Worm (Caenorhabditis elegans): ENCODE results near the gene Y39B6A.42.
A peak's percentile ranks its signal among the peaks of the same experiment; 100 is the strongest.

The Y39B6A.42 gene

DNA sequence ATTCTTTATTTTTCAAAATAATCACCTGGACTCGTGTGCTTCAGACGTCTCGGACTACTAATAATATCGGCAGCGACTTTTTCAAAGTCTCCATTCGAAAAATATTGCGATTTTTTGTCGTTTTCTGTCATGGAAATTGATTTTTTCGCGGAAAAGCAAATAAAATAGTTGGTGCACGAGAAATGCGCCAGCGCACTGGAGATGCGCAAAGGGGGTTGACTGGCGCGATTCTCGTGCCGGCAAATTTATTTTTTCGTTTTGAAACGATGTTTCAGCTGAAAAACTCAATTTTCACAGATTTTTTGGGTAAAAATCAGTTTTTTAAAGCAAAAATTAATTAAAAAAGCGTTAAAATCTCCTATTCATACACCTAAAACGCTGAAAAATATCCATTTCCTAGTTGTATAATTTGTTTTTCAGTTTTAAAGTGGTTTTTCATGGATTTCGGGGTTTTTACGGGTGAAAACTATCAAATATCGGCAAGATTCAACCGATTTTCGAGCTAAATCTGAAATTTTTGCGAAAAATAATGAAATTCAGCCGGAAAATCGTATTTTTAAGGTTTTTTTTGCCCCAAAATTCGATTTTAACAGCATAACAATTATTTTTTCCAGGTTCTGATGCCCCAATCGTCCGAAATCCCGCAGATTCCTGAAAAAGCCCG, 20.9 kb upstream of the Y39B6A.42 start, which contains the start of the genes reps-1 and Y39B6A.37 (continued):
- peak; percentile 80 for TF ChIP-seq tbx-2 (tag; optimal IDR thresholded peaks at IDR 0.05)
- peak; percentile 55; the same call in 1 of the 2 replicates for TF ChIP-seq unc-98 (GFP tag; IDR thresholded peaks at IDR 0.05)

DNA sequence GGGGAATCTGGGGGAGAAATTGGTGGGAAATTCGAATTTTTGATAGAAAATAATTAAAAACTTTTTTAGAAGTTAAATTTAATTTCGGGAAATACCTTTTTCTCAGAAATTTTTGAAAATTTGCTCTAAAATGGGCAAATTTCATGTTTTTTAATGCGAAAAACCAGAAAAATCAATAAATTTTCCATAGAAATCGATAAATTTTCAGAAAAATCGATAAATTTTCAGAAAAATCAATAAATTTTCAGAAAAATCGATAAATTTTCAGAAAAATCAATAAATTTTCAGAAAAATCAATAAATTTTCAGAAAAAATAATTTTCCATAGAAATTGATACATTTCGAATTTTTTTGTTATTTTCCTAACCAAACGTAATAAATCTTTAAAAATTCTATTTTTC, 16.7 kb upstream of the Y39B6A.42 start:
- TF ChIP-seq pax-3 (tag; optimal IDR thresholded peaks at IDR 0.05) (no peak), unc-130 (tag; optimal IDR thresholded peaks at IDR 0.05) (no peak)

ce11 chrV:18981736-18982135, 12.3 kb upstream of the Y39B6A.42 start:
- TF ChIP-seq irx-1 (tag; optimal IDR thresholded peaks at IDR 0.05) = no peak
- TF ChIP-seq efl-1 (optimal IDR thresholded peaks at IDR 0.05) = no peak
- peak in 1 of 2 experiments; percentile 50 for TF ChIP-seq efl-1 (GFP tag; optimal IDR thresholded peaks at IDR 0.05 in 1 of 2)

ce11 chrV:18980980-18981529, 11.6 kb upstream of the Y39B6A.42 start, which contains the start of the genes mrps-35 and sws-1:
TSS of gene mrps-35 (plus strand) at chrV:18981306.
TSS of gene sws-1 (minus strand) at chrV:18981479.
- TF ChIP-seq C04F5.9 (tag; optimal IDR thresholded peaks at IDR 0.05) (peak; percentile 78), fos-1 (tag; optimal IDR thresholded peaks at IDR 0.05) (peak; percentile 35), lsy-2 (tag; optimal IDR thresholded peaks at IDR 0.05) (peak; percentile 72 to 74), unc-98 (GFP tag; IDR thresholded peaks at IDR 0.05) (peak; percentile 89), swsn-7 (tag; optimal IDR thresholded peaks at IDR 0.05) (peak; percentile 83), zip-4 (GFP tag; optimal IDR thresholded peaks at IDR 0.05) (no peak), unc-30 (tag; optimal IDR thresholded peaks at IDR 0.05) (no peak), fkh-10 (GFP tag; optimal IDR thresholded peaks at IDR 0.05) (no peak), mep-1 (tag; optimal IDR thresholded peaks at IDR 0.05) (peak; percentile 76), C16A3.4 (tag; optimal IDR thresholded peaks at IDR 0.05) (no peak), unc-62 (GFP tag; optimal IDR thresholded peaks at IDR 0.05) (no peak), unc-86 (tag; optimal IDR thresholded peaks at IDR 0.05) (peak; percentile 72), ceh-8 (GFP tag; optimal IDR thresholded peaks at IDR 0.05) (peak; percentile 76), snpc-4 (tag; optimal IDR thresholded peaks at IDR 0.05) (peak; percentile 60), isw-1 (GFP tag; IDR thresholded peaks at IDR 0.05) (peak; percentile 61), nhr-71 (tag; optimal IDR thresholded peaks at IDR 0.05) (peak; percentile 89), nhr-47 (tag; optimal IDR thresholded peaks at IDR 0.05) (peak; percentile 92), hlh-4 (tag; optimal IDR thresholded peaks at IDR 0.05) (peak; percentile 56), ets-5 (GFP tag; IDR thresholded peaks at IDR 0.05) (no peak), tbx-2 (tag; optimal IDR thresholded peaks at IDR 0.05) (peak; percentile 92), efl-1 (optimal IDR thresholded peaks at IDR 0.05) (peak; percentile 72 to 95), efl-1 (GFP tag; optimal IDR thresholded peaks at IDR 0.05 in 1 of 2) (peak; percentile 94 to 99), lin-15B (tag; optimal IDR thresholded peaks at IDR 0.05) (peak; percentile 34), fkh-4 (tag; optimal IDR thresholded peaks at IDR 0.05; ENCODE audit: borderline replicate concordance) (peak; percentile 96), mab-9 (GFP tag; IDR thresholded peaks at IDR 0.05) (peak; percentile 81), dsc-1 (tag; optimal IDR thresholded peaks at IDR 0.05) (peak; percentile 92), vab-15 (tag; optimal IDR thresholded peaks at IDR 0.05) (peak; percentile 20), nhr-19 (GFP tag; conservative IDR thresholded peaks at IDR 0.05) (peak; percentile 92), nhr-85 (tag) (peak; percentile 94), hlh-17 (GFP tag; optimal IDR thresholded peaks at IDR 0.05; ENCODE audit: borderline replicate concordance) (no peak), ceh-90 (tag; optimal IDR thresholded peaks at IDR 0.05) (peak; percentile 98), nhr-84 (tag; optimal IDR thresholded peaks at IDR 0.05) (no peak), rnt-1 (tag; optimal IDR thresholded peaks at IDR 0.05) (peak; percentile 99), dpl-1 (GFP tag; optimal IDR thresholded peaks at IDR 0.05) (peak; percentile 92 to 94 (median 93)), ceh-88 (GFP tag; IDR thresholded peaks at IDR 0.05) (no peak), nhr-90 (tag; optimal IDR thresholded peaks at IDR 0.05; ENCODE audit: poor library complexity) (peak; percentile 91), nhr-28 (tag; optimal IDR thresholded peaks at IDR 0.05) (no peak), egl-27 (tag; optimal IDR thresholded peaks at IDR 0.05) (no peak), skn-1 (tag; optimal IDR thresholded peaks at IDR 0.05) (peak; percentile 47), pqm-1 (tag; optimal IDR thresholded peaks at IDR 0.05) (no peak), Y116A8C.19 (tag; optimal IDR thresholded peaks at IDR 0.05; ENCODE audit: borderline replicate concordance) (peak; percentile 70), elt-3 (tag; optimal IDR thresholded peaks at IDR 0.05) (peak in 1 of 6 experiments; percentile 24)

Measured in whole organism, L1 larva.